Fruit fly (Drosophila melanogaster): ENCODE measurements around the gene CG4594.

The CG4594 gene

DNA sequence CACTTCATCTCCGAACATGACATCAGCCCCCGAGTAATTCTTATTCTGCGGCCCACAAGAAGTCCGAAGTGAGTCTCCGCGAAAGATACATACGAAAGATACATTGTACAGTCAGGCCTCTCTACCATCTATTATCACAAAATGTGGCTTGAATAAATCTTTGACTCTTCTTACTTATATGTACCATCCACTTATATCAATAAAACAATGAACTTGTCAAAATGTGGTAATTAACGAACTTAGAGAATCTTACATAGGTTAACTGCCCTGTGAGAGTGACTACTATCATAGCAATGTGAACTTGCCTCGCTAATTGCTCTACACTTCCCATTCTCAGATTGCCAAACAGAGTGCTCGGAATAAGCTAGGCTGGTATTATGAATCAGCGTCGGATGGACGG lies 13.3 kb upstream of the CG4594 start (continued):
- TF ChIP-seq CG10669 (GFP tag; optimal IDR thresholded peaks at IDR 0.05): peak; percentile 32
- TF ChIP-seq Eip75B (GFP tag; optimal IDR thresholded peaks at IDR 0.05): no peak
- no peak for TF ChIP-seq pdm3 (GFP tag; optimal IDR thresholded peaks at IDR 0.05)
- TF ChIP-seq CG3919 (GFP tag; optimal IDR thresholded peaks at IDR 0.05): peak; percentile 22
- TF ChIP-seq Sox15 (GFP tag; optimal IDR thresholded peaks at IDR 0.05): no peak
- no peak for TF ChIP-seq CG6808 (GFP tag; optimal IDR thresholded peaks at IDR 0.05)
- no peak for TF ChIP-seq fkh (GFP tag; optimal IDR thresholded peaks at IDR 0.05)
- TF ChIP-seq CG4318 (GFP tag; optimal IDR thresholded peaks at IDR 0.05): no peak
- no peak for TF ChIP-seq esn (GFP tag; optimal IDR thresholded peaks at IDR 0.05)
- TF ChIP-seq CG8119 (GFP tag; IDR thresholded peaks at IDR 0.05): no peak
- TF ChIP-seq spab (GFP tag; optimal IDR thresholded peaks at IDR 0.05): no peak
- TF ChIP-seq CG8632 (GFP tag; optimal IDR thresholded peaks at IDR 0.05): no peak
- peak; percentile 69 for TF ChIP-seq Gug (GFP tag; IDR thresholded peaks at IDR 0.05)
- no peak for TF ChIP-seq Ets21C (GFP tag; optimal IDR thresholded peaks at IDR 0.05)
- TF ChIP-seq Sox14 (GFP tag; optimal IDR thresholded peaks at IDR 0.05): no peak
- no peak for TF ChIP-seq fd59A (GFP tag; optimal IDR thresholded peaks at IDR 0.05)
- TF ChIP-seq Met (GFP tag; optimal IDR thresholded peaks at IDR 0.05): no peak
- TF ChIP-seq CG32006 (GFP tag; optimal IDR thresholded peaks at IDR 0.05): no peak

dm6 chr2L:9907320-9908256 lies 12.4 kb upstream of the CG4594 start:
- TF ChIP-seq CG3919 (GFP tag; optimal IDR thresholded peaks at IDR 0.05) (peak; percentile 5), CG8319 (GFP tag; optimal IDR thresholded peaks at IDR 0.05) (no peak), ss (GFP tag; optimal IDR thresholded peaks at IDR 0.05) (peak; percentile 36 to 37), achi (GFP tag; optimal IDR thresholded peaks at IDR 0.05) (no peak), CG6792 (GFP tag; optimal IDR thresholded peaks at IDR 0.05) (no peak), Ets96B (tag; optimal IDR thresholded peaks at IDR 0.05) (no peak), CG10669 (GFP tag; optimal IDR thresholded peaks at IDR 0.05) (peak; percentile 2), eg (GFP tag; IDR thresholded peaks at IDR 0.05) (0 out of 3 replicates have a peak, but pooled peaks have one; percentile 24), fkh (GFP tag; optimal IDR thresholded peaks at IDR 0.05) (peak; percentile 37), pdm3 (GFP tag; optimal IDR thresholded peaks at IDR 0.05) (no peak), Gug (GFP tag; IDR thresholded peaks at IDR 0.05) (no peak), CG15336 (GFP tag; IDR thresholded peaks at IDR 0.05) (no peak), vri (GFP tag; optimal IDR thresholded peaks at IDR 0.05) (no peak), Eip78C (GFP tag) (peak; percentile 76), CG6808 (GFP tag; optimal IDR thresholded peaks at IDR 0.05) (peak; percentile 29), dsx (GFP tag; optimal IDR thresholded peaks at IDR 0.05; ENCODE audit: poor library complexity, severe bottlenecking) (peak; percentile 30), dac (GFP tag; optimal IDR thresholded peaks at IDR 0.05) (no peak), CG16779 (tag; optimal IDR thresholded peaks at IDR 0.05) (no peak), salr (GFP tag; optimal IDR thresholded peaks at IDR 0.05) (peak in 1 of 2 experiments; percentile 22), CG6163 (GFP tag; IDR thresholded peaks at IDR 0.05) (peak; percentile 47; the same call in 2 of the 3 replicates), CG1621 (tag; optimal IDR thresholded peaks at IDR 0.05) (peak; percentile 38)

DNA sequence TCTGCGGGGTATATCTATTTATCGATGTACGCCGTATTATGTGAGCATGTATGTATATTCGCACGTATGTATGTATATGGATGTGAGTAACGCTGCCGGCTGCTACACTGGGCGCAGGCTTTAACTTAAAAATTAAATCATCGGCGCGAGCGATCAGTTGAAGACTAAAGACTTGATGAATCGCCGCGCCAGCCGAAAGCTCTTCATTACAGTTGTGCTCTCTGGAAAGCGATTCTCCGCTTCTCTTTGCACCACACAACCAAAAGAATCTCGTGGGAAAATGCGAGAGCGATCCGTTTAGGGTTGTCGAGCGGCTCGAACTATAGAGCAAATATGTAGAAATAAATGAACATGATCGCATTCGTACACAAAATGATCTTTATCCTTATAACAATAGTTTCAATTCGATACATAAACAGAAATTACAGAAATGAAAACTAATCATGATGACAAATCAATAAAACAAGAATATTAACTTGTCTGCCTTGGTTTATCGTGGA lies 11.4 kb upstream of the CG4594 start, which contains the start of gene CG13124:
Gene CG13124 (minus strand): TSS at position 166 of the 500 bp plus-strand sequence.
- peak; percentile 27 for TF ChIP-seq CG16779 (tag; optimal IDR thresholded peaks at IDR 0.05)
- no peak for TF ChIP-seq Eip93F (GFP tag; optimal IDR thresholded peaks at IDR 0.05)
- TF ChIP-seq eg (GFP tag; IDR thresholded peaks at IDR 0.05): peak; percentile 71; the same call in 2 of the 3 replicates
- peak; percentile 13 for TF ChIP-seq CG9139 (GFP tag; optimal IDR thresholded peaks at IDR 0.05)
- TF ChIP-seq net (GFP tag; optimal IDR thresholded peaks at IDR 0.05): peak; percentile 37
- TF ChIP-seq CG11902 (GFP tag; optimal IDR thresholded peaks at IDR 0.05): no peak
- peak; percentile 28 for TF ChIP-seq achi (GFP tag; optimal IDR thresholded peaks at IDR 0.05)
- TF ChIP-seq CG6276 (GFP tag; optimal IDR thresholded peaks at IDR 0.05): peak; percentile 19
- peak; percentile 8 for TF ChIP-seq Sox14 (GFP tag; optimal IDR thresholded peaks at IDR 0.05)
- TF ChIP-seq CG32006 (GFP tag; optimal IDR thresholded peaks at IDR 0.05): no peak
- 0 out of 3 replicates have a peak, but pooled peaks have one; percentile 39 for TF ChIP-seq CG6163 (GFP tag; IDR thresholded peaks at IDR 0.05)
- TF ChIP-seq vri (GFP tag; optimal IDR thresholded peaks at IDR 0.05): peak; percentile 60
- TF ChIP-seq Sox102F (GFP tag; optimal IDR thresholded peaks at IDR 0.05): peak; percentile 13
- no peak for TF ChIP-seq CG11294 (GFP tag; IDR thresholded peaks at IDR 0.05)
- no peak for TF ChIP-seq CG31627 (GFP tag; optimal IDR thresholded peaks at IDR 0.05)
- peak; percentile 7 for TF ChIP-seq CG6808 (GFP tag; optimal IDR thresholded peaks at IDR 0.05)
- TF ChIP-seq CG8319 (GFP tag; optimal IDR thresholded peaks at IDR 0.05): no peak
- TF ChIP-seq Ets96B (tag; optimal IDR thresholded peaks at IDR 0.05): no peak
- peak; percentile 72 for TF ChIP-seq Eip78C (GFP tag)
- peak; percentile 6 for TF ChIP-seq pdm3 (GFP tag; optimal IDR thresholded peaks at IDR 0.05)
- TF ChIP-seq CG1621 (tag; optimal IDR thresholded peaks at IDR 0.05): no peak
- peak; percentile 21 for TF ChIP-seq OdsH (GFP tag; optimal IDR thresholded peaks at IDR 0.05)
- no peak for TF ChIP-seq lz (GFP tag; optimal IDR thresholded peaks at IDR 0.05)
- peak; percentile 20 to 29 for TF ChIP-seq ss (GFP tag; optimal IDR thresholded peaks at IDR 0.05)

Measured in whole organism, prepupa.